Worm (Caenorhabditis elegans) whole organism, L1 larva: ENCODE data around the gene srx-77.

Source experiments
- C34B4.2 ChIP-seq: sonication (generic microtip); optimal IDR thresholded peaks from 2 replicates; lab custom pipeline; 2017; ENCODE audit warnings: mild to moderate bottlenecking, missing genetic modification characterization, missing compliant biosample characterization
- dpl-1 ChIP-seq, 3 experiments: fragments of 150-350 bp in 2 of 3; sonication (generic microtip) in 1 of 3; optimal IDR thresholded peaks; 2 replicates each; lab custom pipeline; 2014 to 2017; ENCODE audit warnings: missing biosample characterization in 3 of 3, missing genetic modification characterization in 3 of 3, missing genetic modification reagents in 3 of 3
- elt-3 ChIP-seq, 6 experiments: fragments of 150-350 bp in 1 of 6; sonication (generic microtip); optimal IDR thresholded peaks; 2 replicates each; lab custom pipeline; 2017 to 2018; ENCODE audit warnings: missing biosample characterization in 6 of 6, missing genetic modification characterization in 6 of 6, inconsistent platforms in 1 of 6
- fos-1 ChIP-seq: fragments of 150-350 bp; optimal IDR thresholded peaks from 2 replicates; lab custom pipeline; 2014; ENCODE audit warnings: missing biosample characterization, missing genetic modification characterization
- jun-1 ChIP-seq: fragments of 150-350 bp; optimal IDR thresholded peaks from 2 replicates; lab custom pipeline; 2014; ENCODE audit warnings: missing biosample characterization, missing genetic modification reagents, missing genetic modification characterization
- lsy-2 ChIP-seq, 2 experiments: fragments of 150-350 bp; optimal IDR thresholded peaks; 2 replicates each; lab custom pipeline; 2014; ENCODE audit warnings: missing biosample characterization in 2 of 2, missing genetic modification characterization in 2 of 2
- mdl-1 ChIP-seq, 2 experiments: fragments of 150-350 bp; optimal IDR thresholded peaks; 2 replicates each; lab custom pipeline; 2014 to 2017; ENCODE audit warnings: missing biosample characterization in 2 of 2, missing genetic modification characterization in 2 of 2, inconsistent platforms in 1 of 2
- mef-2 ChIP-seq: fragments of 150-350 bp; optimal IDR thresholded peaks from 2 replicates; lab custom pipeline; 2014; ENCODE audit warnings: missing biosample characterization, missing genetic modification characterization
- mep-1 ChIP-seq: fragments of 150-350 bp; optimal IDR thresholded peaks from 2 replicates; lab custom pipeline; 2014; ENCODE audit warnings: missing biosample characterization, missing genetic modification characterization
- nhr-12 ChIP-seq: sonication (generic microtip); optimal IDR thresholded peaks from 2 replicates; lab custom pipeline; 2017; ENCODE audit warnings: missing biosample characterization, missing genetic modification characterization
- nhr-237 ChIP-seq: fragments of 150-350 bp; optimal IDR thresholded peaks from 2 replicates; lab custom pipeline; 2014; ENCODE audit warnings: missing biosample characterization, missing genetic modification characterization
- pqm-1 ChIP-seq: sonication (generic microtip); optimal IDR thresholded peaks from 3 replicates; lab custom pipeline; 2017; ENCODE audit warnings: missing biosample characterization, missing genetic modification characterization

- TF ChIP-seq nhr-237 (no peak), mdl-1 (tag; optimal IDR thresholded peaks at IDR 0.05; lab: Kevin White, UChicago) (no peak), C34B4.2 (tag; lab: Kevin White, UChicago) (no peak), nhr-12 (tag; lab: Kevin White, UChicago) (no peak), elt-3 (tag; optimal IDR thresholded peaks at IDR 0.05; lab: Kevin White, UChicago) (no peak), dpl-1 (GFP tag; optimal IDR thresholded peaks at IDR 0.05; lab: Kevin White, UChicago) (no peak), lsy-2 (tag; optimal IDR thresholded peaks at IDR 0.05; lab: Kevin White, UChicago) (no peak), jun-1 (tag; lab: Kevin White, UChicago) (no peak), fos-1 (tag; lab: Kevin White, UChicago) (no peak), pqm-1 (no peak), mep-1 (tag; lab: Kevin White, UChicago) (no peak), mef-2 (tag; lab: Kevin White, UChicago) (no peak)
These were observed 14.5 kb downstream of the srx-77 start, which contains the start of the genes col-139 and F41F3.1 for ce11 chrV:4653871-4654605.
